Worm (Caenorhabditis elegans) whole organism, L2 larva: ENCODE data around the gene elt-4.
A peak's percentile ranks its signal among the peaks of the same experiment; 100 is the strongest.

Experiments used
- C34F6.9 ChIP-seq: fragments of 150-350 bp; optimal IDR thresholded peaks from 2 replicates; lab custom pipeline; 2014; ENCODE audit warnings: missing biosample characterization, missing genetic modification characterization
- F13H6.1 ChIP-seq: sonication (generic microtip); optimal IDR thresholded peaks from 2 replicates; lab custom pipeline; 2016; ENCODE audit warnings: missing genetic modification characterization, missing compliant biosample characterization
- ZK546.5 ChIP-seq: sonication (generic microtip); optimal IDR thresholded peaks from 2 replicates; lab custom pipeline; 2017; ENCODE audit warnings: missing biosample characterization, missing genetic modification characterization
- aly-2 ChIP-seq: fragments of 150-350 bp; optimal IDR thresholded peaks from 2 replicates; lab custom pipeline; 2014; ENCODE audit warnings: missing biosample characterization, missing genetic modification characterization
- ama-1 ChIP-seq: fragments of 150-350 bp; optimal IDR thresholded peaks from 2 replicates; lab custom pipeline; 2018; ENCODE audit warnings: inconsistent platforms
- blmp-1 ChIP-seq: sonication (generic microtip); optimal IDR thresholded peaks from 2 replicates; lab custom pipeline; 2017; ENCODE audit warnings: missing genetic modification characterization, mild to moderate bottlenecking, missing compliant biosample characterization, antibody characterized with exemption, moderate library complexity; ENCODE audit not compliant: insufficient read depth
- ceh-16 ChIP-seq: fragments of 150-350 bp; optimal IDR thresholded peaks from 2 replicates; lab custom pipeline; 2014; ENCODE audit warnings: missing biosample characterization, missing genetic modification characterization
- ceh-82 ChIP-seq: fragments of 150-350 bp; optimal IDR thresholded peaks from 2 replicates; lab custom pipeline; 2014; ENCODE audit warnings: missing biosample characterization, missing genetic modification characterization
- crh-2 ChIP-seq: sonication (generic microtip); optimal IDR thresholded peaks from 2 replicates; lab custom pipeline; 2017; ENCODE audit warnings: missing biosample characterization, missing genetic modification characterization
- egl-27 ChIP-seq: sonication (generic microtip); optimal IDR thresholded peaks from 3 replicates; lab custom pipeline; 2017; ENCODE audit warnings: missing biosample characterization, missing genetic modification reagents, missing genetic modification characterization
- elt-1 ChIP-seq: fragments of 150-350 bp; optimal IDR thresholded peaks from 2 replicates; lab custom pipeline; 2014; ENCODE audit warnings: missing biosample characterization, missing genetic modification characterization
- elt-3 ChIP-seq: sonication (generic microtip); optimal IDR thresholded peaks from 2 replicates; lab custom pipeline; 2017; ENCODE audit warnings: missing biosample characterization, missing genetic modification characterization
- fos-1 ChIP-seq: fragments of 150-350 bp; optimal IDR thresholded peaks from 2 replicates; lab custom pipeline; 2014; ENCODE audit warnings: missing biosample characterization, missing genetic modification characterization
- gmeb-1 ChIP-seq: fragments of 150-350 bp; optimal IDR thresholded peaks from 2 replicates; lab custom pipeline; 2014; ENCODE audit warnings: missing biosample characterization, missing genetic modification characterization
- lin-11 ChIP-seq: fragments of 150-350 bp; sonication (generic microtip); optimal IDR thresholded peaks from 2 replicates; lab custom pipeline; 2014; ENCODE audit warnings: missing biosample characterization, missing genetic modification characterization, inconsistent platforms, mixed read lengths
- lsy-2 ChIP-seq, 2 experiments: fragments of 150-350 bp in 1 of 2; sonication (generic microtip) in 1 of 2; optimal IDR thresholded peaks; 2 replicates each; lab custom pipeline; 2014 to 2017; ENCODE audit warnings: missing biosample characterization in 2 of 2, missing genetic modification characterization in 2 of 2
- mab-5 ChIP-seq: fragments of 150-350 bp; optimal IDR thresholded peaks from 2 replicates; lab custom pipeline; 2014; ENCODE audit warnings: missing biosample characterization, missing genetic modification characterization
- mdl-1 ChIP-seq, 2 experiments: fragments of 150-350 bp in 1 of 2; sonication (generic microtip) in 1 of 2; optimal IDR thresholded peaks; 2 replicates each; lab custom pipeline; 2017; ENCODE audit warnings: missing biosample characterization in 2 of 2, missing genetic modification characterization in 2 of 2
- nhr-10 ChIP-seq: sonication (generic microtip); optimal IDR thresholded peaks from 2 replicates; lab custom pipeline; 2017; ENCODE audit warnings: missing biosample characterization, missing genetic modification characterization
- nhr-11 ChIP-seq: fragments of 150-350 bp; optimal IDR thresholded peaks from 2 replicates; lab custom pipeline; 2014; ENCODE audit warnings: missing biosample characterization, missing genetic modification characterization
- nhr-12 ChIP-seq: fragments of 150-350 bp; optimal IDR thresholded peaks from 2 replicates; lab custom pipeline; 2014; ENCODE audit warnings: missing biosample characterization, missing genetic modification characterization
- nhr-129 ChIP-seq: fragments of 150-350 bp; optimal IDR thresholded peaks from 2 replicates; lab custom pipeline; 2014; ENCODE audit warnings: missing biosample characterization, missing genetic modification characterization
- nhr-21 ChIP-seq: fragments of 150-350 bp; optimal IDR thresholded peaks from 2 replicates; lab custom pipeline; 2014; ENCODE audit warnings: missing biosample characterization, missing genetic modification characterization
- nhr-237 ChIP-seq: fragments of 150-350 bp; optimal IDR thresholded peaks from 2 replicates; lab custom pipeline; 2014; ENCODE audit warnings: missing biosample characterization, missing genetic modification characterization
- nhr-25 ChIP-seq: fragments of 150-350 bp; sonication (generic microtip); optimal IDR thresholded peaks from 3 replicates; lab custom pipeline; 2014; ENCODE audit warnings: missing biosample characterization, missing genetic modification characterization
- nhr-6 ChIP-seq: fragments of 150-350 bp; optimal IDR thresholded peaks from 2 replicates; lab custom pipeline; 2014; ENCODE audit warnings: missing biosample characterization, missing genetic modification characterization
- nhr-77 ChIP-seq: fragments of 150-350 bp; optimal IDR thresholded peaks from 2 replicates; lab custom pipeline; 2014; ENCODE audit warnings: missing biosample characterization, missing genetic modification characterization
- peb-1 ChIP-seq: fragments of 150-350 bp; optimal IDR thresholded peaks from 2 replicates; lab custom pipeline; 2014; ENCODE audit warnings: missing biosample characterization, missing genetic modification characterization
- sem-4 ChIP-seq: fragments of 150-350 bp; optimal IDR thresholded peaks from 2 replicates; lab custom pipeline; 2014; ENCODE audit warnings: missing biosample characterization, missing genetic modification reagents, missing genetic modification characterization
- unc-39 ChIP-seq: fragments of 150-350 bp; optimal IDR thresholded peaks from 2 replicates; lab custom pipeline; 2014; ENCODE audit warnings: missing biosample characterization, missing genetic modification characterization
- unc-55 ChIP-seq: fragments of 150-350 bp; sonication (generic microtip); optimal IDR thresholded peaks from 3 replicates; lab custom pipeline; 2014; ENCODE audit warnings: missing biosample characterization, missing genetic modification reagents, missing genetic modification characterization
- unc-62 ChIP-seq: fragments of 150-350 bp; optimal IDR thresholded peaks from 2 replicates; lab custom pipeline; 2014; ENCODE audit warnings: missing biosample characterization, missing genetic modification reagents, missing genetic modification characterization
- ztf-1 ChIP-seq: fragments of 200-800 bp; sonication (Bioruptor generic); conservative IDR thresholded peaks from 2 replicates; pipeline ENCODE4 v1.3.6; 2022; ENCODE audit warnings: missing genetic modification characterization, missing compliant biosample characterization
- ztf-11 ChIP-seq: sonication (generic microtip); optimal IDR thresholded peaks from 2 replicates; lab custom pipeline; 2017; ENCODE audit warnings: missing biosample characterization, missing genetic modification characterization

The elt-4 gene

DNA sequence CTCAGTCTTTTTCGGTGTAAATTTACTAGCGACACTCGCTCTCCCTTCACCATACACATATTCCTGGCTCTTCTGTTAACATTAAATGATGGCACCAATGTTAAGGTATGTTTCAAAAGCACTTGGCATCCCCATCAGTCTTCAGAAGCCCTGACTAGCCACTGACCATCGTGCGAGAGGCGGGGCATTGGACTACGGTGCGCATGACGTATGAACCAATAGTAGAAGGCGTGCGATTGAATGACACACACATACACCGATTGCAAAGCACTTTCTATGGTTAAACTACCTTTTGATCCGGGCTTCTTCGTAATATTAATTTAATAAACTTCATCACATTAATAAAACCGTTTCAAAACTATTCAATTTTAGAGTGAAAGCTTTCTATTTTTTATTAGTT is 29.9 kb downstream of the elt-4 start:
- TF ChIP-seq aly-2 (tag; lab: Kevin White, UChicago) (no peak), lsy-2 (tag; optimal IDR thresholded peaks at IDR 0.05; lab: Kevin White, UChicago) (peak in 1 of 2 experiments; percentile 42), peb-1 (tag; lab: Kevin White, UChicago) (no peak)

DNA sequence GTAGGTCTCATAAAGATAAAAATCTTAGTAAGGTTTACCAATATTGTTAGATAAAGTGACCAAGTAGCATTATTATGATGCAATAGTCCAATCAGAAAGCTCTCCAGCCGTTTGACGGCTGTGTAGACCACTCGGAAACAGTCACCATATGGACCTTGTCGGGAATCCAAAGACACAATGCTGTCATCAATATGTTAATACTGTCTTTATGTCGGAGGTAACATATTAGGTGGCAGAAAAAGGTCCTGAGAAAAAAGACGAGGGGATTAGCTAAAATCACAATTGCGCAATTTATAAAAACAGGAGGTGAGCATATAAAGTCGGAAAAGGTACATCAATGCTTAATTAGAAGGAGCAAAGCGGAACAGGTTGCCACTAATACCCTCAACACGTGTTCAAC is 32.6 kb downstream of the elt-4 start:
- TF ChIP-seq blmp-1 (tag; lab: Kevin White, UChicago) = no peak
- no peak for TF ChIP-seq elt-3 (tag; lab: Kevin White, UChicago)
- no peak for TF ChIP-seq nhr-10 (tag; lab: Kevin White, UChicago)
- no peak for TF ChIP-seq gmeb-1 (tag; lab: Kevin White, UChicago)
- TF ChIP-seq nhr-21 = no peak
- TF ChIP-seq peb-1 (tag; lab: Kevin White, UChicago) = no peak
- TF ChIP-seq nhr-129 (tag; lab: Kevin White, UChicago) = no peak
- no peak for TF ChIP-seq ztf-11 (tag; lab: Kevin White, UChicago)
- TF ChIP-seq, all 48 proteins: peak for 0

DNA sequence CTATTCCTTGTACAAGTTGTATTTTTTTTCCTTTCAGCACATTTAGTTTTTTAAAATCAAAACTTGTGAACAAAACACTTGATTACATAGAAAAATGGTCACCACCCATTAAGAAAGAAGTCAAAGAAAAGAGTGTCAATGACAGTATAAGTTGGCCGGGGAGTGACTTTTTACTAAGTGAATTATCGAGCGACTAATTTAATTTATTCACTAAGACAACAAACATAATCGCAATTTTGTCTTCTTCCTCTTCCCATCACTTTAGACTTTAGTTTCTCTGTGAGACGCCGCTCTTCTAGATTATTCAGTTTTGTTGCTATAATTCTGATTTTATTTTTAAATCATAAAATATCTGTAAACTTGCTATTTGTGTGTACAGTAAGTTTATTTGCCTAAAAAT is 38.7 kb downstream of the elt-4 start:
- TF ChIP-seq blmp-1 (tag; lab: Kevin White, UChicago) = no peak
- no peak for TF ChIP-seq nhr-10 (tag; lab: Kevin White, UChicago)
- no peak for TF ChIP-seq egl-27 (tag; lab: Kevin White, UChicago)
- no peak for TF ChIP-seq unc-62
- TF ChIP-seq C34F6.9 (tag; lab: Kevin White, UChicago) = no peak
- no peak for TF ChIP-seq lsy-2 (tag; optimal IDR thresholded peaks at IDR 0.05; lab: Kevin White, UChicago)
- TF ChIP-seq aly-2 (tag; lab: Kevin White, UChicago) = no peak
- TF ChIP-seq ceh-82 (tag; lab: Kevin White, UChicago) = no peak
- TF ChIP-seq nhr-11 = no peak
- no peak for TF ChIP-seq nhr-12 (tag; lab: Kevin White, UChicago)
- no peak for TF ChIP-seq gmeb-1 (tag; lab: Kevin White, UChicago)
- no peak for TF ChIP-seq elt-1 (tag; lab: Kevin White, UChicago)
- no peak for TF ChIP-seq ama-1 (lab: Kevin White, UChicago)
- no peak for TF ChIP-seq nhr-77 (tag; lab: Kevin White, UChicago)
- no peak for TF ChIP-seq crh-2 (tag; lab: Kevin White, UChicago)
- no peak for TF ChIP-seq mab-5
- TF ChIP-seq nhr-6 (tag; lab: Kevin White, UChicago) = no peak
- TF ChIP-seq lin-11 = no peak
- no peak for TF ChIP-seq F13H6.1 (tag; lab: Kevin White, UChicago)
- TF ChIP-seq, all 48 proteins: peak for 0

DNA sequence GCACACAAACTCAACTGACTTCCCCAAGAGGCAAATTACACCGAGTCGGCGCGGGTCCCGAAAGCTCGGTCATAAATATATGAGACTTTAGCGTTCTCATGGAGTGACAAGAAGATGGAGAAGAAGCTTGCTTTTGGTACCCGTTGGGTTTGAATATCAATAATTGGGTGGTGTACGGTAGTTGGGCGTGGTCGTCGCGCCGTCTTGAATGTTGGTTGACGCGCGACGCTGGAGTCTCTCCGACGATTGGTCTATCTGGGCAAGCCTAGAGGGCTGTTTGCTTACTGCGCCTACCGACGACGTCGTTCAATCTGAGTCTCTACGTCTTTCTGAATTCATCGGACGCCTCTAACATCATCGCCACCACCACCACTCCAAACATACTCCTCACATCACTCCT is 39.5 kb downstream of the elt-4 start:
- no peak for TF ChIP-seq ztf-1 (GFP tag; lab: Robert Waterston, UW)
- TF ChIP-seq fos-1 (tag; lab: Kevin White, UChicago) = no peak
- TF ChIP-seq C34F6.9 (tag; lab: Kevin White, UChicago) = no peak
- TF ChIP-seq elt-1 (tag; lab: Kevin White, UChicago) = no peak
- TF ChIP-seq ztf-11 (tag; lab: Kevin White, UChicago) = no peak
- no peak for TF ChIP-seq F13H6.1 (tag; lab: Kevin White, UChicago)
- no peak for TF ChIP-seq unc-55 (GFP tag; lab: Kevin White, UChicago)
- TF ChIP-seq ceh-82 (tag; lab: Kevin White, UChicago) = no peak
- TF ChIP-seq sem-4 = no peak
- no peak for TF ChIP-seq nhr-237 (tag; lab: Kevin White, UChicago)

DNA sequence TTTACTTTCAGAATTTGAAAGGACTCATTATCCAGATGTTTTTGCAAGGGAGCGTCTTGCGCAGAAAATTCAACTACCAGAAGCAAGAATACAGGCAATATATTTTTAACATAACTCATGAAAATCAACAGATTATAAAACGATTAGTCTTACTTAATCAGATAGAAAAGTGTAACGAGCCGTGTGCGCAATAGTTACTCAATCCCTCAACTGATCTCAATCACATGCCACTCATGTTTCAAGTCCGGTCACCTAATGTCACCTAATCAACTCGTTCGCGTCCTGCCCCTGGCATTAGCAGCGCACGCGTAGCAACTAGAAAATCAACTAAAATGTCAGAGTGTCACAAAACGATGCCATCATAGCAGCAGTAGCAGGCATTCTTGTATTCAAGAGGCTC is 41.2 kb downstream of the elt-4 start:
- TF ChIP-seq mdl-1 (tag; optimal IDR thresholded peaks at IDR 0.05; lab: Kevin White, UChicago) (no peak), unc-62 (no peak), gmeb-1 (tag; lab: Kevin White, UChicago) (no peak), nhr-10 (tag; lab: Kevin White, UChicago) (no peak), nhr-25 (peak; percentile 7), nhr-129 (tag; lab: Kevin White, UChicago) (no peak)

DNA sequence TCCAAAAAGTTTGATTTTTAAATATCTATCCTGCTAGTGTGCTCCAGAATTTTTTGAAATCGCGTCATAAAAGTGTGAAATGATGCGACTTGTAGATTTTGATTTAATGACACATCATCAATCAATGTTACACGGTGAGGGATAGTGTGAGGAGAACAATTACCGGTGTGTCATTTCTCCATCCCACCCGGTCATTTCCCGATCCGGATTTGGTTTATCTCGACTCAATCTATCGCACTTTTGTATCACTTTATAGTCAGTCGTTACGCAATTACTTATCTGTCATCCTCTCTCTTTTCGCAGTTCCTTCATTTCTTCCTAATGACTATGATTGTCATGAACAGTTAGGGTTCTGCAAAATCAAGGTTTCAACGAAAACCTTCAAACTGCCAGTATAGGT is 44.9 kb downstream of the elt-4 start:
- TF ChIP-seq mab-5 = no peak
- TF ChIP-seq peb-1 (tag; lab: Kevin White, UChicago) = no peak
- TF ChIP-seq ceh-16 = no peak
- TF ChIP-seq ceh-82 (tag; lab: Kevin White, UChicago) = no peak
- no peak for TF ChIP-seq nhr-237 (tag; lab: Kevin White, UChicago)
- TF ChIP-seq ztf-1 (GFP tag; lab: Robert Waterston, UW) = no peak
- no peak for TF ChIP-seq F13H6.1 (tag; lab: Kevin White, UChicago)
- no peak for TF ChIP-seq ama-1 (lab: Kevin White, UChicago)
- TF ChIP-seq ztf-11 (tag; lab: Kevin White, UChicago) = no peak
- TF ChIP-seq crh-2 (tag; lab: Kevin White, UChicago) = no peak
- no peak for TF ChIP-seq ZK546.5 (tag; lab: Kevin White, UChicago)
- no peak for TF ChIP-seq nhr-11
- no peak for TF ChIP-seq elt-1 (tag; lab: Kevin White, UChicago)
- TF ChIP-seq unc-62 = no peak
- TF ChIP-seq unc-39 (tag; lab: Kevin White, UChicago) = no peak
